Worm (Caenorhabditis elegans) whole organism, L4/young adult: ENCODE data around the gene ZK1055.2.
"Not testable (repeated sequence)": the region's sequence is repeated elsewhere in the genome, so short reads cannot be mapped to it uniquely, and the experiment has no call there.

Experiments
- W03F9.2 ChIP-seq: fragments of 150-350 bp; optimal IDR thresholded peaks from 2 replicates; lab custom pipeline; 2014; ENCODE audit warnings: missing biosample characterization, missing genetic modification characterization
- dao-5 ChIP-seq: sonication (generic microtip); optimal IDR thresholded peaks from 2 replicates; lab custom pipeline; 2016; ENCODE audit warnings: missing genotype, missing genetic modification characterization, moderate library complexity, missing compliant biosample characterization
- him-1 ChIP-seq: sonication (generic microtip); optimal IDR thresholded peaks from 2 replicates; lab custom pipeline; 2016; ENCODE audit warnings: missing genotype, missing genetic modification reagents, missing genetic modification characterization, missing compliant biosample characterization

ZK1055.2 gene

ce11 chrV:6561592-6561991 is 28.8 kb upstream of the ZK1055.2 start, which contains the start of gene spp-19:
TSS of gene spp-19 (minus strand) at chrV:6561692.
- TF ChIP-seq W03F9.2 (tag; lab: Kevin White, UChicago) (no peak), dao-5 (no peak), him-1 (no peak)

ce11 chrV:6565851-6566386 is 24.5 kb upstream of the ZK1055.2 start, which contains the start of gene K04A8.1:
TSS of gene K04A8.1 (plus strand) at chrV:6566336.
- no peak for TF ChIP-seq him-1
- TF ChIP-seq dao-5 = no peak
- TF ChIP-seq W03F9.2 (tag; lab: Kevin White, UChicago) = no peak

- TF ChIP-seq W03F9.2 (tag; lab: Kevin White, UChicago) (no peak), him-1 (no peak)
Observed at ce11 chrV:6575406-6576130, 14.8 kb upstream of the ZK1055.2 start, which contains the start of gene fut-2. TSS of gene fut-2 (minus strand) at chrV:6575890.

ce11 chrV:6576567-6576966 is 13.8 kb upstream of the ZK1055.2 start, which contains the start of gene EGAP9.4:
TSS of gene EGAP9.4 (plus strand) at chrV:6576867.
- TF ChIP-seq W03F9.2 (tag; lab: Kevin White, UChicago) (no peak), him-1 (no peak), dao-5 (no peak)

- TF ChIP-seq W03F9.2 (tag; lab: Kevin White, UChicago) (no peak), him-1 (no peak), dao-5 (no peak)
Observed at ce11 chrV:6579992-6580391, 10.4 kb upstream of the ZK1055.2 start, which contains the start of gene EGAP9.3. TSS of gene EGAP9.3 (minus strand) at chrV:6580122.

- TF ChIP-seq dao-5; W03F9.2 (tag; lab: Kevin White, UChicago); him-1: not testable (repeated sequence)
Observed at ce11 chrV:6581762-6582161, 8.6 kb upstream of the ZK1055.2 start, which contains the start of gene ZK1055.4. TSS of gene ZK1055.4 (plus strand) at chrV:6582062.

ce11 chrV:6593700-6594244 is 3.4 kb downstream of the ZK1055.2 start, which contains the start of gene hcp-1:
TSS of gene hcp-1 (plus strand) at chrV:6594194.
- TF ChIP-seq dao-5 (no peak), him-1 (no peak), W03F9.2 (tag; lab: Kevin White, UChicago) (no peak)

- TF ChIP-seq W03F9.2 (tag; lab: Kevin White, UChicago) (no peak), him-1 (no peak), dao-5 (no peak)
Observed at ce11 chrV:6602556-6603062, 12.2 kb downstream of the ZK1055.2 start, which contains the start of gene ZK1055.6. TSS of gene ZK1055.6 (minus strand) at chrV:6602606.

- TF ChIP-seq W03F9.2 (tag; lab: Kevin White, UChicago) (no peak), dao-5 (no peak), him-1 (no peak)
Observed at ce11 chrV:6605275-6605674, 14.9 kb downstream of the ZK1055.2 start, which contains the start of gene ZK1055.7. TSS of gene ZK1055.7 (minus strand) at chrV:6605375.

- TF ChIP-seq dao-5 (no peak), W03F9.2 (tag; lab: Kevin White, UChicago) (peak; percentile 40)
Observed at ce11 chrV:6606197-6606596, 15.8 kb downstream of the ZK1055.2 start.

ce11 chrV:6611058-6611457 is 20.7 kb downstream of the ZK1055.2 start, which contains the start of gene gon-14:
TSS of gene gon-14 (minus strand) at chrV:6611158.
- TF ChIP-seq W03F9.2 (tag; lab: Kevin White, UChicago) (no peak), him-1 (no peak), dao-5 (no peak)

- TF ChIP-seq him-1 (no peak), W03F9.2 (tag; lab: Kevin White, UChicago) (peak; percentile 50), dao-5 (no peak)
Observed at ce11 chrV:6611504-6611903, 21.1 kb downstream of the ZK1055.2 start.

- TF ChIP-seq dao-5 (no peak), him-1 (no peak), W03F9.2 (tag; lab: Kevin White, UChicago) (no peak)
Observed at ce11 chrV:6614152-6614734, 23.9 kb downstream of the ZK1055.2 start, which contains the start of gene cpr-4. TSS of gene cpr-4 (plus strand) at chrV:6614674.

ce11 chrV:6614968-6615367 is 24.6 kb downstream of the ZK1055.2 start:
- TF ChIP-seq him-1 (no peak), W03F9.2 (tag; lab: Kevin White, UChicago) (no peak), dao-5 (no peak)
